Fruit fly (Drosophila melanogaster) whole organism, embryonic: ENCODE data around the gene CG43321.

Experiments
- Ada2b ChIP-seq: fragments of 200-800 bp; sonication (Bioruptor generic); IDR thresholded peaks from 2 replicates; pipeline ENCODE4 v1.3.6; 2022; ENCODE audit warnings: missing biosample characterization, missing genetic modification characterization
- Antp ChIP-seq: fragments of 200-800 bp; sonication (Bioruptor generic); optimal IDR thresholded peaks from 3 replicates; lab custom pipeline; 2016; ENCODE audit warnings: missing biosample characterization, missing genetic modification characterization
- Atf-2 ChIP-seq: fragments of 200-800 bp; sonication (Bioruptor generic); optimal IDR thresholded peaks from 2 replicates; lab custom pipeline; 2016; ENCODE audit warnings: missing biosample characterization, missing genetic modification characterization
- Bteb2 ChIP-seq: fragments of 200-800 bp; sonication (Bioruptor generic); optimal IDR thresholded peaks from 2 replicates; lab custom pipeline; 2016; ENCODE audit warnings: missing biosample characterization, missing genetic modification characterization
- CG10147 ChIP-seq: fragments of 200-800 bp; sonication (Bioruptor generic); optimal IDR thresholded peaks from 2 replicates; lab custom pipeline; 2019; ENCODE audit warnings: missing biosample characterization, mild to moderate bottlenecking, missing genetic modification characterization, moderate library complexity
- CG1024 ChIP-seq: fragments of 200-800 bp; sonication (Bioruptor generic); IDR thresholded peaks from 2 replicates; pipeline ENCODE4 v1.3.6; 2022; ENCODE audit warnings: missing biosample characterization, missing genetic modification characterization
- CG11247 ChIP-seq: fragments of 200-800 bp; sonication (Bioruptor generic); IDR thresholded peaks from 2 replicates; pipeline ENCODE4 v1.3.6; 2022; ENCODE audit warnings: missing biosample characterization, missing genetic modification characterization
- CG11696 ChIP-seq: fragments of 200-800 bp; sonication (Bioruptor generic); IDR thresholded peaks from 2 replicates; pipeline ENCODE4 v1.3.6; 2022; ENCODE audit warnings: missing biosample characterization, missing genetic modification characterization
- CG12219 ChIP-seq: fragments of 200-800 bp; sonication (Bioruptor generic); optimal IDR thresholded peaks from 3 replicates; lab custom pipeline; 2018; ENCODE audit warnings: missing biosample characterization, mild to moderate bottlenecking, missing genetic modification characterization
- CG14965 ChIP-seq: fragments of 200-800 bp; sonication (Bioruptor generic); optimal IDR thresholded peaks from 2 replicates; lab custom pipeline; 2016; ENCODE audit warnings: missing biosample characterization, missing genetic modification characterization, borderline replicate concordance
- CG1529 ChIP-seq: fragments of 200-800 bp; sonication (Bioruptor generic); optimal IDR thresholded peaks from 3 replicates; lab custom pipeline; 2018; ENCODE audit warnings: missing biosample characterization, missing genetic modification characterization
- CG16863 ChIP-seq: fragments of 200-800 bp; sonication (Bioruptor generic); optimal IDR thresholded peaks from 3 replicates; lab custom pipeline; 2016; ENCODE audit warnings: missing biosample characterization, missing genetic modification characterization
- CG17912 ChIP-seq: fragments of 200-800 bp; sonication (Bioruptor generic); optimal IDR thresholded peaks from 2 replicates; lab custom pipeline; 2018; ENCODE audit warnings: missing biosample characterization, mild to moderate bottlenecking, missing genetic modification characterization
- CG31224 ChIP-seq: fragments of 200-800 bp; sonication (Bioruptor generic); IDR thresholded peaks from 2 replicates; pipeline ENCODE4 v1.3.6; 2022; ENCODE audit warnings: missing biosample characterization, missing genetic modification characterization
- CG32532 ChIP-seq: fragments of 200-800 bp; sonication (Bioruptor generic); IDR thresholded peaks from 2 replicates; pipeline ENCODE4 v1.3.6; 2022; ENCODE audit warnings: missing biosample characterization, missing genetic modification characterization
- CG3995 ChIP-seq: fragments of 200-800 bp; sonication (Bioruptor generic); optimal IDR thresholded peaks from 3 replicates; lab custom pipeline; 2016; ENCODE audit warnings: missing biosample characterization, missing genetic modification characterization
- CG4282 ChIP-seq: fragments of 200-800 bp; sonication (Bioruptor generic); optimal IDR thresholded peaks from 2 replicates; lab custom pipeline; 2016; ENCODE audit warnings: missing biosample characterization, missing genetic modification characterization
- CG4328 ChIP-seq: fragments of 200-800 bp; sonication (Bioruptor generic); optimal IDR thresholded peaks from 3 replicates; lab custom pipeline; 2017; ENCODE audit warnings: missing biosample characterization, missing genetic modification reagents, missing genetic modification characterization
- CG6791 ChIP-seq: fragments of 200-800 bp; sonication (Bioruptor generic); IDR thresholded peaks from 3 replicates; pipeline ENCODE4 v1.3.6; 2022; ENCODE audit warnings: missing biosample characterization, missing genetic modification characterization; ENCODE audit not compliant: partially characterized antibody
- CG7271 ChIP-seq: fragments of 200-800 bp; sonication (Bioruptor generic); optimal IDR thresholded peaks from 2 replicates; lab custom pipeline; 2018; ENCODE audit warnings: missing biosample characterization, mild to moderate bottlenecking, missing genetic modification characterization, moderate library complexity
- CG7357 ChIP-seq: fragments of 200-800 bp; sonication (Bioruptor generic); IDR thresholded peaks from 3 replicates; pipeline ENCODE4 v1.3.6; 2022; ENCODE audit warnings: missing biosample characterization, missing genetic modification characterization
- CG7839 ChIP-seq: fragments of 200-800 bp; sonication (Bioruptor generic); optimal IDR thresholded peaks from 3 replicates; lab custom pipeline; 2018; ENCODE audit warnings: missing biosample characterization, mild to moderate bottlenecking, missing genetic modification characterization, moderate library complexity
- CG7987 ChIP-seq: fragments of 200-800 bp; sonication (Bioruptor generic); optimal IDR thresholded peaks from 2 replicates; lab custom pipeline; 2018; ENCODE audit warnings: missing biosample characterization, mild to moderate bottlenecking, missing genetic modification characterization, moderate library complexity
- CG8765 ChIP-seq: fragments of 200-800 bp; sonication (Bioruptor generic); IDR thresholded peaks from 2 replicates; pipeline ENCODE4 v1.3.6; 2022; ENCODE audit warnings: missing biosample characterization, missing genetic modification characterization
- CTCF ChIP-seq: fragments of 200-800 bp; sonication (Bioruptor generic); optimal IDR thresholded peaks from 2 replicates; lab custom pipeline; 2017; ENCODE audit warnings: missing biosample characterization, mild to moderate bottlenecking, missing genetic modification characterization, moderate library complexity
- Chrac-16 ChIP-seq: fragments of 200-800 bp; sonication (Bioruptor generic); optimal IDR thresholded peaks from 3 replicates; lab custom pipeline; 2016; ENCODE audit warnings: missing biosample characterization, missing genetic modification characterization
- D19A ChIP-seq: fragments of 200-800 bp; optimal IDR thresholded peaks from 3 replicates; lab custom pipeline; 2019; ENCODE audit warnings: missing biosample characterization, mild to moderate bottlenecking, missing genetic modification characterization, moderate library complexity
- D19B ChIP-seq: fragments of 200-800 bp; sonication (Bioruptor generic); optimal IDR thresholded peaks from 2 replicates; lab custom pipeline; 2017; ENCODE audit warnings: missing biosample characterization, mild to moderate bottlenecking, missing genetic modification characterization
- Dbx ChIP-seq: fragments of 200-800 bp; sonication (Bioruptor generic); IDR thresholded peaks from 3 replicates; pipeline ENCODE4 v1.3.6; 2022; ENCODE audit warnings: missing biosample characterization, missing genetic modification characterization
- Fer3 ChIP-seq: fragments of 200-800 bp; sonication (Bioruptor generic); optimal IDR thresholded peaks from 2 replicates; lab custom pipeline; 2018; ENCODE audit warnings: missing biosample characterization, mild to moderate bottlenecking, missing genetic modification characterization, moderate library complexity
- GATAe ChIP-seq: fragments of 200-800 bp; sonication (Bioruptor generic); conservative IDR thresholded peaks from 2 replicates; pipeline ENCODE4 v1.3.6; 2022; ENCODE audit warnings: missing biosample characterization, missing genetic modification characterization
- Hmx ChIP-seq: fragments of 200-800 bp; sonication (Bioruptor generic); optimal IDR thresholded peaks from 2 replicates; lab custom pipeline; 2016; ENCODE audit warnings: missing biosample characterization, missing genetic modification characterization
- Lhr ChIP-seq: fragments of 200-800 bp; sonication (Bioruptor generic); optimal IDR thresholded peaks from 3 replicates; lab custom pipeline; 2017; ENCODE audit warnings: mild to moderate bottlenecking, missing biosample characterization, missing genetic modification reagents, missing genetic modification characterization
- Lim3 ChIP-seq: fragments of 200-800 bp; sonication (Bioruptor generic); IDR thresholded peaks from 2 replicates; pipeline ENCODE4 v1.3.6; 2022; ENCODE audit warnings: missing biosample characterization, missing genetic modification characterization
- Poxn ChIP-seq: fragments of 200-800 bp; sonication (Bioruptor generic); IDR thresholded peaks from 2 replicates; pipeline ENCODE4 v1.3.6; 2022; ENCODE audit warnings: missing biosample characterization, missing genetic modification characterization
- Spps ChIP-seq: fragments of 200-800 bp; sonication (Bioruptor generic); optimal IDR thresholded peaks from 2 replicates; lab custom pipeline; 2018; ENCODE audit warnings: missing biosample characterization, mild to moderate bottlenecking, missing genetic modification characterization
- Vsx1 ChIP-seq: fragments of 200-800 bp; sonication (Bioruptor generic); optimal IDR thresholded peaks from 2 replicates; lab custom pipeline; 2017; ENCODE audit warnings: missing biosample characterization, mild to moderate bottlenecking, missing genetic modification characterization, missing genetic modification reagents
- Xbp1 ChIP-seq: fragments of 200-800 bp; sonication (Bioruptor generic); optimal IDR thresholded peaks from 3 replicates; lab custom pipeline; 2016; ENCODE audit warnings: missing biosample characterization, mild to moderate bottlenecking, missing genetic modification characterization
- amos ChIP-seq: fragments of 200-800 bp; sonication (Bioruptor generic); IDR thresholded peaks from 2 replicates; pipeline ENCODE4 v1.3.6; 2022; ENCODE audit warnings: missing biosample characterization, missing genetic modification characterization; ENCODE audit not compliant: partially characterized antibody
- btn ChIP-seq: fragments of 200-800 bp; sonication (Bioruptor generic); optimal IDR thresholded peaks from 2 replicates; lab custom pipeline; 2016; ENCODE audit warnings: missing biosample characterization, missing genetic modification characterization
- crol ChIP-seq: fragments of 200-800 bp; sonication (Bioruptor generic); IDR thresholded peaks from 2 replicates; pipeline ENCODE4 v1.3.6; 2022; ENCODE audit warnings: missing biosample characterization, missing genetic modification characterization
- dmrt99B ChIP-seq: fragments of 200-800 bp; sonication (Bioruptor generic); optimal IDR thresholded peaks from 2 replicates; lab custom pipeline; 2018; ENCODE audit warnings: missing biosample characterization, mild to moderate bottlenecking, missing genetic modification characterization, moderate library complexity
- hbn ChIP-seq: fragments of 200-800 bp; sonication (Bioruptor generic); IDR thresholded peaks from 2 replicates; pipeline ENCODE4 v1.3.6; 2022; ENCODE audit warnings: missing biosample characterization, missing genetic modification characterization; ENCODE audit not compliant: partially characterized antibody
- hth ChIP-seq: fragments of >200 bp; optimal IDR thresholded peaks from 2 replicates; lab custom pipeline; 2017; ENCODE audit warnings: inconsistent platforms
- klu ChIP-seq: fragments of 200-800 bp; sonication (Bioruptor generic); IDR thresholded peaks from 2 replicates; pipeline ENCODE4 v1.3.6; 2022; ENCODE audit warnings: missing biosample characterization, missing genetic modification characterization
- lola ChIP-seq, 3 experiments: fragments of >200 bp in 2 of 3; fragments of 200-800 bp in 1 of 3; sonication (Bioruptor generic) in 1 of 3; optimal IDR thresholded peaks; 2 replicates each; lab custom pipeline; 2017 to 2019; ENCODE audit warnings: missing biosample characterization in 3 of 3, missing genetic modification characterization in 3 of 3, mild to moderate bottlenecking in 1 of 3, moderate library complexity in 1 of 3
- maf-S ChIP-seq: fragments of 200-800 bp; sonication (Bioruptor generic); optimal IDR thresholded peaks from 2 replicates; lab custom pipeline; 2016; ENCODE audit warnings: missing biosample characterization, missing genetic modification characterization
- pho ChIP-seq: fragments of 200-800 bp; sonication (Bioruptor generic); optimal IDR thresholded peaks from 2 replicates; lab custom pipeline; 2016; ENCODE audit warnings: missing biosample characterization, missing genetic modification characterization
- sisA ChIP-seq: fragments of 200-800 bp; sonication (Bioruptor generic); IDR thresholded peaks from 2 replicates; pipeline ENCODE4 v1.3.6; 2022; ENCODE audit warnings: missing biosample characterization, missing genetic modification characterization
- ssp ChIP-seq: fragments of 200-800 bp; sonication (Bioruptor generic); IDR thresholded peaks from 2 replicates; pipeline ENCODE4 v1.3.6; 2022; ENCODE audit warnings: missing biosample characterization, missing genetic modification characterization
- vfl ChIP-seq: fragments of 200-800 bp; sonication (Bioruptor generic); optimal IDR thresholded peaks from 2 replicates; lab custom pipeline; 2016; ENCODE audit warnings: missing biosample characterization, missing genetic modification characterization
- wek ChIP-seq: fragments of 200-800 bp; sonication (Bioruptor generic); optimal IDR thresholded peaks from 3 replicates; lab custom pipeline; 2018; ENCODE audit warnings: missing biosample characterization, mild to moderate bottlenecking, missing genetic modification characterization, moderate library complexity

The CG43321 gene

DNA sequence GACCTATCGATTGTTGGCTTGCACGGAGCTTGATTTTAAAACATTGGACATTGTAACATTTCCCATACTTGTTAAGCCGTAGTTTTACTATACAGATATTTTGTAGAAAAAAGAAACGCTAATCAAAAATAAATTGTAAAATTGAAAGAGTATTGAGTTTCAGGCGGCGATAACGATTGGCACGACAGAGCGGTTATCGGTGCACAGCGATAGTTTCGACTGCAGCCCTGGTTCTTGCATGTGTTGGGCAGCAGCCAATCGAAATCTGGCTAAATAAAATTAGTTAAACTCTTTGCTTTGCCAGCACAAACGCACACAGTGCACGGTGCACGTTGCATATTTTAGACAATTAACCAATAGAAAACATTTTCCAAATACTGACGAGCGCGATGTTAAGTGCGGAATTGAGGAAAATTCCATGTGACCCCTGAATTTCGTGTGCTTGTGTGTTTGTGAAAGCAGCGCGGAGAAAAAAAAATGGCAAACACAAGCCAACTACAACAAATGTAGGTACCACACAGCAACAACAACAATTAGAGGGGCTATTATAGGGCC, 25.8 kb downstream of the CG43321 start, which contains the start of gene milt (continued):
- TF ChIP-seq CG11247 (no peak), Fer3 (tag; lab: Kevin White, UChicago) (no peak), ssp (GFP tag; lab: Robert Waterston, UW) (no peak), btn (GFP tag; lab: Kevin White, UChicago) (no peak), CG6791 (GFP tag; lab: Robert Waterston, UW) (peak; percentile 91), CG16863 (no peak), GATAe (GFP tag; lab: Robert Waterston, UW) (no peak), maf-S (GFP tag; lab: Kevin White, UChicago) (no peak), Atf-2 (GFP tag; lab: Kevin White, UChicago) (no peak), Spps (tag; lab: Kevin White, UChicago) (no peak), CG12219 (no peak), CG4282 (GFP tag; lab: Kevin White, UChicago) (no peak), Dbx (GFP tag; lab: Robert Waterston, UW) (0 out of 3 replicates have a peak, but pooled peaks have one; percentile 27), Antp (no peak), Bteb2 (no peak), sisA (GFP tag; lab: Robert Waterston, UW) (no peak), Ada2b (GFP tag; lab: Robert Waterston, UW) (no peak), Poxn (GFP tag; lab: Robert Waterston, UW) (no peak), CG7271 (no peak), Lim3 (GFP tag; lab: Robert Waterston, UW) (no peak), D19B (GFP tag; lab: Kevin White, UChicago) (no peak), D19A (tag; lab: Kevin White, UChicago) (peak; percentile 73), Lhr (no peak), lola (GFP tag; optimal IDR thresholded peaks at IDR 0.05; lab: Kevin White, UChicago) (no peak), crol (GFP tag; lab: Robert Waterston, UW) (no peak), hth (no peak), CG7987 (GFP tag; lab: Kevin White, UChicago) (no peak), Chrac-16 (GFP tag; lab: Kevin White, UChicago) (no peak), CTCF (no peak), CG7357 (GFP tag; lab: Robert Waterston, UW) (no peak), wek (GFP tag; lab: Kevin White, UChicago) (no peak), CG10147 (GFP tag; lab: Kevin White, UChicago) (no peak), klu (no peak), Xbp1 (GFP tag; lab: Kevin White, UChicago) (peak; percentile 17), CG32532 (GFP tag; lab: Robert Waterston, UW) (no peak), CG1529 (GFP tag; lab: Kevin White, UChicago) (no peak), CG4328 (no peak), CG31224 (GFP tag; lab: Robert Waterston, UW) (no peak), amos (GFP tag; lab: Robert Waterston, UW) (peak; percentile 90), Vsx1 (peak; percentile 14), CG14965 (GFP tag; lab: Kevin White, UChicago) (no peak), CG17912 (GFP tag; lab: Kevin White, UChicago) (peak; percentile 9), hbn (GFP tag; lab: Robert Waterston, UW) (peak; percentile 77), CG1024 (no peak; the same call in 1 of the 2 replicates), vfl (GFP tag; lab: Kevin White, UChicago) (no peak), CG3995 (GFP tag; lab: Kevin White, UChicago) (no peak), dmrt99B (tag; lab: Kevin White, UChicago) (no peak), Hmx (GFP tag; lab: Kevin White, UChicago) (no peak), CG8765 (GFP tag; lab: Robert Waterston, UW) (no peak), pho (no peak), CG7839 (tag; lab: Kevin White, UChicago) (no peak), CG11696 (no peak)
